Fruit fly (Drosophila melanogaster) whole organism, embryonic: ENCODE results near the gene Taf2.
A peak's percentile ranks its signal among the peaks of the same experiment; 100 is the strongest.

Source experiments
- Atf6 ChIP-seq: fragments of 200-800 bp; sonication (Bioruptor generic); IDR thresholded peaks from 2 replicates; pipeline ENCODE4 v1.3.6; 2022; ENCODE audit warnings: missing biosample characterization, missing genetic modification characterization
- B-H2 ChIP-seq: fragments of 200-800 bp; sonication (Bioruptor generic); optimal IDR thresholded peaks from 2 replicates; lab custom pipeline; 2018; ENCODE audit warnings: missing biosample characterization, mild to moderate bottlenecking, missing genetic modification characterization
- Bteb2 ChIP-seq: fragments of 200-800 bp; sonication (Bioruptor generic); optimal IDR thresholded peaks from 2 replicates; lab custom pipeline; 2016; ENCODE audit warnings: missing biosample characterization, missing genetic modification characterization
- CG12942 ChIP-seq: fragments of 200-800 bp; sonication (Bioruptor generic); optimal IDR thresholded peaks from 3 replicates; lab custom pipeline; 2016; ENCODE audit warnings: missing biosample characterization, missing genetic modification characterization
- CG13424 ChIP-seq: fragments of 200-800 bp; sonication (Bioruptor generic); optimal IDR thresholded peaks from 2 replicates; lab custom pipeline; 2019; ENCODE audit warnings: missing biosample characterization, mild to moderate bottlenecking, missing genetic modification characterization, moderate library complexity
- CG14710 ChIP-seq: fragments of 200-800 bp; sonication (Bioruptor generic); optimal IDR thresholded peaks from 3 replicates; lab custom pipeline; 2019; ENCODE audit warnings: missing biosample characterization, mild to moderate bottlenecking, missing genetic modification characterization, moderate library complexity
- CG1529 ChIP-seq: fragments of 200-800 bp; sonication (Bioruptor generic); optimal IDR thresholded peaks from 3 replicates; lab custom pipeline; 2018; ENCODE audit warnings: missing biosample characterization, missing genetic modification characterization
- CG15514 ChIP-seq: fragments of 200-800 bp; sonication (Bioruptor generic); optimal IDR thresholded peaks from 3 replicates; lab custom pipeline; 2017; ENCODE audit warnings: missing biosample characterization, missing genetic modification characterization, mild to moderate bottlenecking, moderate library complexity, missing genetic modification reagents
- CG1792 ChIP-seq: fragments of 200-800 bp; sonication (Bioruptor generic); optimal IDR thresholded peaks from 2 replicates; lab custom pipeline; 2016; ENCODE audit warnings: missing biosample characterization, missing genetic modification characterization
- CG18262 ChIP-seq: fragments of 200-800 bp; optimal IDR thresholded peaks from 3 replicates; lab custom pipeline; 2019; ENCODE audit warnings: missing biosample characterization, mild to moderate bottlenecking, missing genetic modification characterization, moderate library complexity
- CG1832 ChIP-seq: fragments of 200-800 bp; sonication (Bioruptor generic); optimal IDR thresholded peaks from 2 replicates; lab custom pipeline; 2017; ENCODE audit warnings: missing biosample characterization, mild to moderate bottlenecking, missing genetic modification characterization, inconsistent platforms
- CG18476 ChIP-seq: fragments of 200-800 bp; sonication (Bioruptor generic); optimal IDR thresholded peaks from 2 replicates; lab custom pipeline; 2016; ENCODE audit warnings: missing biosample characterization, mild to moderate bottlenecking, missing genetic modification characterization
- CG34224 ChIP-seq: fragments of 200-800 bp; sonication (Bioruptor generic); IDR thresholded peaks from 3 replicates; pipeline ENCODE4 v1.3.6; 2022; ENCODE audit warnings: missing biosample characterization, missing genetic modification characterization; ENCODE audit not compliant: partially characterized antibody
- CG34376 ChIP-seq: fragments of 200-800 bp; sonication (Bioruptor generic); optimal IDR thresholded peaks from 2 replicates; lab custom pipeline; 2018; ENCODE audit warnings: missing biosample characterization, mild to moderate bottlenecking, missing genetic modification characterization
- CG4820 ChIP-seq: fragments of 200-800 bp; sonication (Bioruptor generic); optimal IDR thresholded peaks from 3 replicates; lab custom pipeline; 2016; ENCODE audit warnings: missing biosample characterization, missing genetic modification characterization
- CG4854 ChIP-seq: fragments of 200-800 bp; sonication (Bioruptor generic); optimal IDR thresholded peaks from 2 replicates; lab custom pipeline; 2016; ENCODE audit warnings: missing biosample characterization, missing genetic modification characterization, inconsistent platforms
- CG9727 ChIP-seq: fragments of 200-800 bp; sonication (Bioruptor generic); optimal IDR thresholded peaks from 3 replicates; lab custom pipeline; 2017; ENCODE audit warnings: missing biosample characterization, mild to moderate bottlenecking, missing genetic modification characterization
- CG9817 ChIP-seq: fragments of 200-800 bp; sonication (Bioruptor generic); optimal IDR thresholded peaks from 2 replicates; lab custom pipeline; 2018; ENCODE audit warnings: missing biosample characterization, mild to moderate bottlenecking, missing genetic modification characterization, moderate library complexity
- Doc3 ChIP-seq: fragments of 200-800 bp; sonication (Bioruptor generic); IDR thresholded peaks from 3 replicates; pipeline ENCODE4 v1.3.6; 2022; ENCODE audit warnings: missing biosample characterization, missing genetic modification characterization; ENCODE audit not compliant: partially characterized antibody
- Hand ChIP-seq: fragments of 200-800 bp; sonication (Bioruptor generic); optimal IDR thresholded peaks from 2 replicates; lab custom pipeline; 2017; ENCODE audit warnings: mild to moderate bottlenecking, missing biosample characterization, missing genetic modification reagents, missing genetic modification characterization
- Lhr ChIP-seq: fragments of 200-800 bp; sonication (Bioruptor generic); optimal IDR thresholded peaks from 3 replicates; lab custom pipeline; 2017; ENCODE audit warnings: mild to moderate bottlenecking, missing biosample characterization, missing genetic modification reagents, missing genetic modification characterization
- Lim3 ChIP-seq: fragments of 200-800 bp; sonication (Bioruptor generic); IDR thresholded peaks from 2 replicates; pipeline ENCODE4 v1.3.6; 2022; ENCODE audit warnings: missing biosample characterization, missing genetic modification characterization
- Max ChIP-seq: fragments of 200-800 bp; sonication (Bioruptor generic); optimal IDR thresholded peaks from 2 replicates; lab custom pipeline; 2016; ENCODE audit warnings: missing biosample characterization, mild to moderate bottlenecking, missing genetic modification characterization
- Rx ChIP-seq: fragments of 200-800 bp; sonication (Bioruptor generic); IDR thresholded peaks from 2 replicates; pipeline ENCODE4 v1.3.6; 2022; ENCODE audit warnings: missing biosample characterization, missing genetic modification characterization
- Sry-β ChIP-seq: fragments of 200-800 bp; sonication (Bioruptor generic); optimal IDR thresholded peaks from 2 replicates; lab custom pipeline; 2018; ENCODE audit warnings: missing biosample characterization, mild to moderate bottlenecking, missing genetic modification characterization, moderate library complexity
- Sry-δ ChIP-seq: fragments of 200-800 bp; sonication (Bioruptor generic); optimal IDR thresholded peaks from 2 replicates; lab custom pipeline; 2016; ENCODE audit warnings: missing biosample characterization, missing genetic modification characterization
- Tbp ChIP-seq: fragments of >200 bp; optimal IDR thresholded peaks from 2 replicates; lab custom pipeline; 2018; ENCODE audit warnings: missing biosample characterization, missing genetic modification characterization
- ab ChIP-seq: fragments of 200-800 bp; sonication (Bioruptor generic); optimal IDR thresholded peaks from 2 replicates; lab custom pipeline; 2016; ENCODE audit warnings: missing biosample characterization, missing genetic modification characterization
- amos ChIP-seq: fragments of 200-800 bp; sonication (Bioruptor generic); IDR thresholded peaks from 2 replicates; pipeline ENCODE4 v1.3.6; 2022; ENCODE audit warnings: missing biosample characterization, missing genetic modification characterization; ENCODE audit not compliant: partially characterized antibody
- ato ChIP-seq: fragments of 200-800 bp; sonication (Bioruptor generic); IDR thresholded peaks from 2 replicates; pipeline ENCODE4 v1.3.6; 2022; ENCODE audit warnings: missing biosample characterization, missing genetic modification characterization; ENCODE audit not compliant: partially characterized antibody
- az2 ChIP-seq: fragments of 200-800 bp; sonication (Bioruptor generic); optimal IDR thresholded peaks from 3 replicates; lab custom pipeline; 2016; ENCODE audit warnings: missing biosample characterization, missing genetic modification characterization
- btn ChIP-seq: fragments of 200-800 bp; sonication (Bioruptor generic); optimal IDR thresholded peaks from 2 replicates; lab custom pipeline; 2016; ENCODE audit warnings: missing biosample characterization, missing genetic modification characterization
- cas ChIP-seq: fragments of 200-800 bp; sonication (Bioruptor generic); IDR thresholded peaks from 2 replicates; pipeline ENCODE4 v1.3.6; 2022; ENCODE audit warnings: missing biosample characterization, missing genetic modification characterization
- chif ChIP-seq, 2 experiments: fragments of 200-800 bp; sonication (Bioruptor generic); optimal IDR thresholded peaks; 3 replicates each; lab custom pipeline; 2016; ENCODE audit warnings: missing biosample characterization in 2 of 2, missing genetic modification characterization in 2 of 2
- dpn ChIP-seq, 2 experiments: fragments of 200-800 bp; sonication (Bioruptor generic); optimal IDR thresholded peaks; 3 replicates each; lab custom pipeline; 2016; ENCODE audit warnings: missing biosample characterization in 2 of 2, missing genetic modification characterization in 2 of 2
- gcm ChIP-seq: fragments of 200-800 bp; sonication (Bioruptor generic); optimal IDR thresholded peaks from 2 replicates; lab custom pipeline; 2019; ENCODE audit warnings: missing biosample characterization, mild to moderate bottlenecking, missing genetic modification characterization, moderate library complexity
- gcm2 ChIP-seq: fragments of 200-800 bp; sonication (Bioruptor generic); optimal IDR thresholded peaks from 2 replicates; lab custom pipeline; 2016; ENCODE audit warnings: missing biosample characterization, missing genetic modification characterization
- gfzf ChIP-seq: fragments of 200-800 bp; sonication (Bioruptor generic); optimal IDR thresholded peaks from 2 replicates; lab custom pipeline; 2016; ENCODE audit warnings: missing biosample characterization, mild to moderate bottlenecking, missing genetic modification characterization, moderate library complexity
- insv ChIP-seq, 2 experiments: fragments of 200-800 bp; sonication (Bioruptor generic); optimal IDR thresholded peaks; 3 replicates each; lab custom pipeline; 2016 to 2018; ENCODE audit warnings: missing biosample characterization in 2 of 2, missing genetic modification characterization in 2 of 2
- kah ChIP-seq: fragments of 200-800 bp; sonication (Bioruptor generic); optimal IDR thresholded peaks from 2 replicates; lab custom pipeline; 2018; ENCODE audit warnings: missing biosample characterization, mild to moderate bottlenecking, missing genetic modification characterization
- kay ChIP-seq: fragments of 200-800 bp; sonication (Bioruptor generic); optimal IDR thresholded peaks from 2 replicates; lab custom pipeline; 2016; ENCODE audit warnings: missing biosample characterization, missing genetic modification characterization
- lilli ChIP-seq: fragments of 200-800 bp; sonication (Bioruptor generic); optimal IDR thresholded peaks from 3 replicates; lab custom pipeline; 2016; ENCODE audit warnings: missing biosample characterization, missing genetic modification characterization
- mld ChIP-seq: fragments of 200-800 bp; sonication (Bioruptor generic); IDR thresholded peaks from 3 replicates; pipeline ENCODE4 v1.3.6; 2022; ENCODE audit warnings: missing biosample characterization, missing genetic modification characterization; ENCODE audit not compliant: partially characterized antibody
- p53 ChIP-seq: fragments of 200-800 bp; sonication (Bioruptor generic); optimal IDR thresholded peaks from 2 replicates; lab custom pipeline; 2016; ENCODE audit warnings: missing biosample characterization, missing genetic modification characterization
- pfk ChIP-seq: fragments of 200-800 bp; sonication (Bioruptor generic); optimal IDR thresholded peaks from 2 replicates; lab custom pipeline; 2018; ENCODE audit warnings: missing biosample characterization, mild to moderate bottlenecking, missing genetic modification characterization, moderate library complexity
- pho ChIP-seq: fragments of 200-800 bp; sonication (Bioruptor generic); optimal IDR thresholded peaks from 2 replicates; lab custom pipeline; 2016; ENCODE audit warnings: missing biosample characterization, missing genetic modification characterization
- sc ChIP-seq, 3 experiments: fragments of >200 bp in 2 of 3; fragments of 200-800 bp in 1 of 3; sonication (Bioruptor generic) in 1 of 3; optimal IDR thresholded peaks; 2 replicates in 2 of 3; 3 replicates in 1 of 3; lab custom pipeline; 2017; ENCODE audit warnings: mild to moderate bottlenecking in 1 of 3, missing biosample characterization in 1 of 3, missing genetic modification characterization in 1 of 3, missing genetic modification reagents in 1 of 3
- sens-2 ChIP-seq: fragments of 200-800 bp; sonication (Bioruptor generic); IDR thresholded peaks from 2 replicates; pipeline ENCODE4 v1.3.6; 2022; ENCODE audit warnings: missing biosample characterization, missing genetic modification characterization
- tin ChIP-seq: fragments of 200-800 bp; sonication (Bioruptor generic); optimal IDR thresholded peaks from 3 replicates; lab custom pipeline; 2016; ENCODE audit warnings: missing biosample characterization, missing genetic modification characterization

The Taf2 gene

DNA sequence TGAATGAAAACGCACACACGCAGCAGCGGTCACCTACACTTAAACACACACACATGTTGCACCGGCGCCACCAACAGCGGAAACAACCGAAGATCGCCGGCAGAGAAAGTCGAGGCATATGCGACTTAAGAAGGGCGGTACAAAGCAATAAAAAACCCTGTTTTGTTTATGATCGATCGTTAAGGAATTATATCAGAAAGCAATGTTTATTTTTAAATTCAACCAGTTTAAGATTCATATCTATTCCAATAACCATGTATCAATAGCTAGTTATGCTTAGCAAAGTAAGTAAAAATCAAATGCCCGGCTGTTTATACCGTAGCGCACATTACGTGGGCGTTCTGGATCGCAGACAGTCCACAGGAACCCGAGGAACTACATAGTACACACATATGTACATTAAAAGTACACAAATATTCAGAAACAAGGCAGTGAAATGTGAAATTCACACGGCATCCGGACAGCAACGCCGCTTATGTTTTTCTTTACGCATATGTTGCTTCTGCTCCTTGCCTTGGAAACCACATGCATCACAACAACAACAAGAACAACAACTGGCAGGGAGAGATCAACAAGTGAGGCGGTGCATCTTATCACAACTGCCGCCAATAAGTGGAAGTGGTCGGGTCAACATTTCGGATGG lies 32.6 kb downstream of the Taf2 start (continued):
- peak; percentile 47 to 56 for TF ChIP-seq insv (GFP tag; optimal IDR thresholded peaks at IDR 0.05; lab: Kevin White, UChicago)
- peak; percentile 97 for TF ChIP-seq CG18476 (GFP tag; lab: Kevin White, UChicago)
- TF ChIP-seq CG9727 (GFP tag; lab: Kevin White, UChicago), result peak; percentile 99
- peak; percentile 93 for TF ChIP-seq Lhr
- TF ChIP-seq Sry-β (GFP tag; lab: Kevin White, UChicago), result peak; percentile 52
- TF ChIP-seq sens-2 (GFP tag; lab: Robert Waterston, UW), result peak; percentile 98
- TF ChIP-seq az2, result peak; percentile 98
- TF ChIP-seq Rx (GFP tag; lab: Robert Waterston, UW), result peak; percentile 96
- TF ChIP-seq gfzf (GFP tag; lab: Kevin White, UChicago), result no peak
- peak; percentile 45 for TF ChIP-seq pfk (GFP tag; lab: Kevin White, UChicago)
- TF ChIP-seq gcm2 (GFP tag; lab: Kevin White, UChicago), result peak; percentile 96
- peak; percentile 94 for TF ChIP-seq CG4854 (GFP tag; lab: Kevin White, UChicago)
- TF ChIP-seq cas (GFP tag; lab: Robert Waterston, UW), result peak; percentile 73
- peak; percentile 99 for TF ChIP-seq CG18262
- TF ChIP-seq ato (GFP tag; lab: Robert Waterston, UW), result no peak
- peak; percentile 79 for TF ChIP-seq Hand
- TF ChIP-seq amos, result no peak
- TF ChIP-seq chif (GFP tag; optimal IDR thresholded peaks at IDR 0.05; lab: Kevin White, UChicago), result peak; percentile 97 to 99
- peak; percentile 87; the same call in 1 of the 2 replicates for TF ChIP-seq Lim3
- peak; percentile 74 for TF ChIP-seq Sry-δ (GFP tag; lab: Kevin White, UChicago)
- peak; percentile 98 for TF ChIP-seq btn
- TF ChIP-seq CG4820, result peak; percentile 98
- peak; percentile 93 for TF ChIP-seq Bteb2 (GFP tag; lab: Kevin White, UChicago)
- TF ChIP-seq B-H2, result peak; percentile 54
- TF ChIP-seq CG1832 (GFP tag; lab: Kevin White, UChicago), result no peak
- peak; percentile 91 for TF ChIP-seq kah (GFP tag; lab: Kevin White, UChicago)
- peak; percentile 97 for TF ChIP-seq gcm (GFP tag; lab: Kevin White, UChicago)
- no peak for TF ChIP-seq Tbp
- peak; percentile 98 for TF ChIP-seq tin (GFP tag; lab: Kevin White, UChicago)
- peak; percentile 93 for TF ChIP-seq CG9817 (tag; lab: Kevin White, UChicago)
- TF ChIP-seq CG1529 (GFP tag; lab: Kevin White, UChicago), result peak; percentile 98
- peak; percentile 98 for TF ChIP-seq Max (GFP tag; lab: Kevin White, UChicago)
- peak; percentile 95 for TF ChIP-seq CG12942
- TF ChIP-seq CG14710 (tag; lab: Kevin White, UChicago), result peak; percentile 98
- TF ChIP-seq mld, result no peak
- TF ChIP-seq p53, result peak; percentile 96
- TF ChIP-seq ab (GFP tag; lab: Kevin White, UChicago), result peak; percentile 94
- peak; percentile 92 for TF ChIP-seq Atf6
- no peak for TF ChIP-seq Doc3 (GFP tag; lab: Robert Waterston, UW)
- no peak for TF ChIP-seq CG34224 (GFP tag; lab: Robert Waterston, UW)
- TF ChIP-seq lilli (GFP tag; lab: Kevin White, UChicago), result peak; percentile 96
- TF ChIP-seq CG15514, result peak; percentile 73
- TF ChIP-seq CG13424 (tag; lab: Kevin White, UChicago), result peak; percentile 95
- TF ChIP-seq pho, result peak; percentile 92
- TF ChIP-seq sc (optimal IDR thresholded peaks at IDR 0.05; lab: Kevin White, UChicago), result no peak
- peak; percentile 98 for TF ChIP-seq sc (GFP tag; optimal IDR thresholded peaks at IDR 0.05; lab: Kevin White, UChicago)
- peak; percentile 85 for TF ChIP-seq kay (GFP tag; lab: Kevin White, UChicago)
- peak; percentile 97 for TF ChIP-seq CG1792
- TF ChIP-seq CG34376 (GFP tag; lab: Kevin White, UChicago), result peak; percentile 78
- peak; percentile 96 for TF ChIP-seq dpn (GFP tag; optimal IDR thresholded peaks at IDR 0.05; lab: Kevin White, UChicago)
